Fruit fly (Drosophila melanogaster) whole organism, embryonic: Measurements from ENCODE around the gene MED14.

Source experiments
- Asciz ChIP-seq: fragments of 200-800 bp; sonication (Bioruptor generic); optimal IDR thresholded peaks from 2 replicates; lab custom pipeline; 2017; ENCODE audit warnings: missing biosample characterization, mild to moderate bottlenecking, missing genetic modification characterization, missing genetic modification reagents
- Atf6 ChIP-seq: fragments of 200-800 bp; sonication (Bioruptor generic); IDR thresholded peaks from 2 replicates; pipeline ENCODE4 v1.3.6; 2022; ENCODE audit warnings: missing biosample characterization, missing genetic modification characterization
- C15 ChIP-seq: fragments of 200-800 bp; sonication (Bioruptor generic); IDR thresholded peaks from 3 replicates; pipeline ENCODE4 v1.3.6; 2022; ENCODE audit warnings: missing biosample characterization, missing genetic modification characterization
- CG10147 ChIP-seq: fragments of 200-800 bp; sonication (Bioruptor generic); optimal IDR thresholded peaks from 2 replicates; lab custom pipeline; 2019; ENCODE audit warnings: missing biosample characterization, mild to moderate bottlenecking, missing genetic modification characterization, moderate library complexity
- CG10565 ChIP-seq: fragments of 200-800 bp; sonication (Bioruptor generic); optimal IDR thresholded peaks from 3 replicates; lab custom pipeline; 2016; ENCODE audit warnings: missing biosample characterization, mild to moderate bottlenecking, missing genetic modification characterization
- CG10979 ChIP-seq: fragments of 200-800 bp; sonication (Bioruptor generic); optimal IDR thresholded peaks from 2 replicates; lab custom pipeline; 2018; ENCODE audit warnings: missing biosample characterization, mild to moderate bottlenecking, missing genetic modification characterization, moderate library complexity
- CG12391 ChIP-seq: fragments of 200-800 bp; sonication (Bioruptor generic); optimal IDR thresholded peaks from 3 replicates; lab custom pipeline; 2018; ENCODE audit warnings: missing biosample characterization, mild to moderate bottlenecking, missing genetic modification characterization, moderate library complexity
- CG14050 ChIP-seq: fragments of 200-800 bp; sonication (Bioruptor generic); IDR thresholded peaks from 3 replicates; pipeline ENCODE4 v1.3.6; 2022; ENCODE audit warnings: missing biosample characterization, missing genetic modification characterization
- CG16863 ChIP-seq: fragments of 200-800 bp; sonication (Bioruptor generic); optimal IDR thresholded peaks from 3 replicates; lab custom pipeline; 2016; ENCODE audit warnings: missing biosample characterization, missing genetic modification characterization
- CG32532 ChIP-seq: fragments of 200-800 bp; sonication (Bioruptor generic); IDR thresholded peaks from 2 replicates; pipeline ENCODE4 v1.3.6; 2022; ENCODE audit warnings: missing biosample characterization, missing genetic modification characterization
- CG32772 ChIP-seq: fragments of 200-800 bp; sonication (Bioruptor generic); IDR thresholded peaks from 2 replicates; pipeline ENCODE4 v1.3.6; 2022; ENCODE audit warnings: missing biosample characterization, missing genetic modification characterization
- CG3281 ChIP-seq: fragments of 200-800 bp; sonication (Bioruptor generic); optimal IDR thresholded peaks from 3 replicates; lab custom pipeline; 2017; ENCODE audit warnings: missing biosample characterization, mild to moderate bottlenecking, missing genetic modification characterization
- CG3726 ChIP-seq: fragments of 200-800 bp; sonication (Bioruptor generic); IDR thresholded peaks from 3 replicates; pipeline ENCODE4, ENCODE4 v1.3.6; 2022; ENCODE audit warnings: missing biosample characterization, missing genetic modification characterization
- CG3847 ChIP-seq: fragments of 200-800 bp; sonication (Bioruptor generic); IDR thresholded peaks from 2 replicates; pipeline ENCODE4 v1.3.6; 2022; ENCODE audit warnings: missing biosample characterization, missing genetic modification characterization
- CG4424 ChIP-seq: fragments of 200-800 bp; sonication (Bioruptor generic); optimal IDR thresholded peaks from 3 replicates; lab custom pipeline; 2016; ENCODE audit warnings: missing biosample characterization, missing genetic modification characterization
- CG6654 ChIP-seq: fragments of 200-800 bp; sonication (Bioruptor generic); optimal IDR thresholded peaks from 2 replicates; lab custom pipeline; 2017; ENCODE audit warnings: missing biosample characterization, mild to moderate bottlenecking, missing genetic modification characterization
- CG6689 ChIP-seq: fragments of 200-800 bp; sonication (Bioruptor generic); IDR thresholded peaks from 2 replicates; pipeline ENCODE4 v1.3.6; 2022; ENCODE audit warnings: missing biosample characterization, missing genetic modification characterization
- CG8478 ChIP-seq: fragments of >200 bp; optimal IDR thresholded peaks from 2 replicates; lab custom pipeline; 2018
- CG8765 ChIP-seq: fragments of 200-800 bp; sonication (Bioruptor generic); IDR thresholded peaks from 2 replicates; pipeline ENCODE4 v1.3.6; 2022; ENCODE audit warnings: missing biosample characterization, missing genetic modification characterization
- CG9215 ChIP-seq: fragments of 200-800 bp; sonication (Bioruptor generic); IDR thresholded peaks from 2 replicates; pipeline ENCODE4 v1.3.6; 2022; ENCODE audit warnings: missing biosample characterization, missing genetic modification characterization
- CG9727 ChIP-seq: fragments of 200-800 bp; sonication (Bioruptor generic); optimal IDR thresholded peaks from 3 replicates; lab custom pipeline; 2017; ENCODE audit warnings: missing biosample characterization, mild to moderate bottlenecking, missing genetic modification characterization
- Deaf1 ChIP-seq: fragments of 200-800 bp; optimal IDR thresholded peaks from 3 replicates; lab custom pipeline; 2019; ENCODE audit warnings: missing biosample characterization, mild to moderate bottlenecking, missing genetic modification characterization, moderate library complexity
- Hr78 ChIP-seq, 2 experiments: fragments of 200-800 bp in 1 of 2; fragments of >200 bp in 1 of 2; sonication (Bioruptor generic) in 1 of 2; optimal IDR thresholded peaks; 2 replicates each; lab custom pipeline; 2017 to 2019; ENCODE audit warnings: missing biosample characterization in 2 of 2, missing genetic modification characterization in 2 of 2, mild to moderate bottlenecking in 1 of 2, moderate library complexity in 1 of 2
- Ravus ChIP-seq: fragments of 200-800 bp; sonication (Bioruptor generic); IDR thresholded peaks from 2 replicates; pipeline ENCODE4 v1.3.6; 2022; ENCODE audit warnings: missing biosample characterization, missing genetic modification characterization
- Trl ChIP-seq, 3 experiments: fragments of >200 bp in 2 of 3; fragments of 200-800 bp in 1 of 3; sonication (Bioruptor generic) in 1 of 3; optimal IDR thresholded peaks; 2 replicates in 1 of 3; 3 replicates in 2 of 3; lab custom pipeline; 2016 to 2017; ENCODE audit warnings: missing biosample characterization in 1 of 3, missing genetic modification characterization in 1 of 3
- ap ChIP-seq: fragments of 200-800 bp; sonication (Bioruptor generic); IDR thresholded peaks from 2 replicates; pipeline ENCODE4 v1.3.6; 2022; ENCODE audit warnings: missing biosample characterization, missing genetic modification characterization
- az2 ChIP-seq: fragments of 200-800 bp; sonication (Bioruptor generic); optimal IDR thresholded peaks from 3 replicates; lab custom pipeline; 2016; ENCODE audit warnings: missing biosample characterization, missing genetic modification characterization
- bsh ChIP-seq, 2 experiments: fragments of 200-800 bp; sonication (Bioruptor generic); optimal IDR thresholded peaks; 2 replicates each; lab custom pipeline; 2017 to 2018; ENCODE audit warnings: mild to moderate bottlenecking in 2 of 2, missing biosample characterization in 2 of 2, missing genetic modification characterization in 2 of 2, moderate library complexity in 1 of 2
- chif ChIP-seq, 2 experiments: fragments of 200-800 bp; sonication (Bioruptor generic); optimal IDR thresholded peaks; 3 replicates each; lab custom pipeline; 2016; ENCODE audit warnings: missing biosample characterization in 2 of 2, missing genetic modification characterization in 2 of 2
- dmrt11E ChIP-seq: fragments of 200-800 bp; sonication (Bioruptor generic); optimal IDR thresholded peaks from 3 replicates; lab custom pipeline; 2018; ENCODE audit warnings: missing biosample characterization, mild to moderate bottlenecking, missing genetic modification characterization, moderate library complexity
- dpn ChIP-seq, 2 experiments: fragments of 200-800 bp; sonication (Bioruptor generic); optimal IDR thresholded peaks; 3 replicates each; lab custom pipeline; 2016; ENCODE audit warnings: missing biosample characterization in 2 of 2, missing genetic modification characterization in 2 of 2
- fu2 ChIP-seq: fragments of 200-800 bp; sonication (Bioruptor generic); optimal IDR thresholded peaks from 2 replicates; lab custom pipeline; 2016; ENCODE audit warnings: missing biosample characterization, missing genetic modification characterization
- gem ChIP-seq: fragments of 200-800 bp; sonication (Bioruptor generic); optimal IDR thresholded peaks from 2 replicates; lab custom pipeline; 2019; ENCODE audit warnings: missing biosample characterization, mild to moderate bottlenecking, missing genetic modification characterization, moderate library complexity
- hkb ChIP-seq, 2 experiments: fragments of 200-800 bp in 1 of 2; fragments of >200 bp in 1 of 2; sonication (Bioruptor generic) in 1 of 2; IDR thresholded peaks in 1 of 2; optimal IDR thresholded peaks in 1 of 2; 2 replicates each; pipeline versions ENCODE4 v1.3.6 to Lab custom; 2017 to 2022; ENCODE audit warnings: missing biosample characterization in 1 of 2, missing genetic modification characterization in 1 of 2
- ind ChIP-seq: fragments of 200-800 bp; sonication (Bioruptor generic); optimal IDR thresholded peaks from 3 replicates; lab custom pipeline; 2016; ENCODE audit warnings: missing biosample characterization, missing genetic modification characterization
- kni ChIP-seq: fragments of 200-800 bp; sonication (Bioruptor generic); optimal IDR thresholded peaks from 3 replicates; lab custom pipeline; 2017; ENCODE audit warnings: mild to moderate bottlenecking, missing biosample characterization, missing genetic modification reagents, missing genetic modification characterization
- lov ChIP-seq, 2 experiments: fragments of 200-800 bp in 1 of 2; fragments of >200 bp in 1 of 2; sonication (Bioruptor generic) in 1 of 2; IDR thresholded peaks in 1 of 2; optimal IDR thresholded peaks in 1 of 2; 2 replicates in 1 of 2; 3 replicates in 1 of 2; pipeline versions ENCODE4 v1.3.6 to Lab custom; 2017 to 2022; ENCODE audit warnings: missing biosample characterization in 1 of 2, missing genetic modification characterization in 1 of 2
- mam ChIP-seq: fragments of 200-800 bp; sonication (Bioruptor generic); optimal IDR thresholded peaks from 3 replicates; lab custom pipeline; 2016; ENCODE audit warnings: missing biosample characterization, missing genetic modification characterization
- nau ChIP-seq: fragments of 200-800 bp; sonication (Bioruptor generic); optimal IDR thresholded peaks from 3 replicates; lab custom pipeline; 2017; ENCODE audit warnings: missing biosample characterization, mild to moderate bottlenecking, missing genetic modification characterization, missing genetic modification reagents
- nom ChIP-seq: fragments of 200-800 bp; sonication (Bioruptor generic); optimal IDR thresholded peaks from 2 replicates; lab custom pipeline; 2017; ENCODE audit warnings: missing biosample characterization, missing genetic modification characterization, mild to moderate bottlenecking, moderate library complexity, missing genetic modification reagents
- row ChIP-seq: fragments of 200-800 bp; sonication (Bioruptor generic); IDR thresholded peaks from 3 replicates; pipeline ENCODE4 v1.3.6; 2022; ENCODE audit warnings: missing biosample characterization, missing genetic modification characterization
- sc ChIP-seq, 3 experiments: fragments of >200 bp in 2 of 3; fragments of 200-800 bp in 1 of 3; sonication (Bioruptor generic) in 1 of 3; optimal IDR thresholded peaks; 2 replicates in 2 of 3; 3 replicates in 1 of 3; lab custom pipeline; 2017; ENCODE audit warnings: mild to moderate bottlenecking in 1 of 3, missing biosample characterization in 1 of 3, missing genetic modification characterization in 1 of 3, missing genetic modification reagents in 1 of 3
- slbo ChIP-seq: fragments of 200-800 bp; sonication (Bioruptor generic); IDR thresholded peaks from 2 replicates; pipeline ENCODE4 v1.3.6; 2022; ENCODE audit warnings: missing biosample characterization, missing genetic modification characterization
- slp2 ChIP-seq: fragments of 200-800 bp; sonication (Bioruptor generic); optimal IDR thresholded peaks from 2 replicates; lab custom pipeline; 2016; ENCODE audit warnings: missing biosample characterization, missing genetic modification characterization
- trem ChIP-seq: fragments of 200-800 bp; optimal IDR thresholded peaks from 3 replicates; lab custom pipeline; 2019; ENCODE audit warnings: missing biosample characterization, mild to moderate bottlenecking, missing genetic modification characterization, moderate library complexity
- zfh1 ChIP-seq: fragments of 200-800 bp; sonication (Bioruptor generic); IDR thresholded peaks from 3 replicates; pipeline ENCODE4 v1.3.6; 2022; ENCODE audit warnings: missing biosample characterization, missing genetic modification characterization

The MED14 gene

dm6 chr3L:626498-627369 is 33.7 kb downstream of the MED14 start (continued):
- TF ChIP-seq dpn (GFP tag; optimal IDR thresholded peaks at IDR 0.05; lab: Kevin White, UChicago) (peak; percentile 39 to 40), ind (peak; percentile 41), slp2 (GFP tag; lab: Kevin White, UChicago) (peak; percentile 27), CG8478 (lab: Kevin White, UChicago) (peak; percentile 90), nom (GFP tag; lab: Kevin White, UChicago) (peak; percentile 95), CG12391 (tag; lab: Kevin White, UChicago) (peak; percentile 15), az2 (GFP tag; lab: Kevin White, UChicago) (peak; percentile 34), CG10565 (GFP tag; lab: Kevin White, UChicago) (no peak), CG10147 (peak; percentile 56), Trl (optimal IDR thresholded peaks at IDR 0.05; lab: Kevin White, UChicago) (peak; percentile 35 to 81), Trl (GFP tag; optimal IDR thresholded peaks at IDR 0.05; lab: Kevin White, UChicago) (no peak), gem (tag; lab: Kevin White, UChicago) (peak; percentile 68), lov (optimal IDR thresholded peaks at IDR 0.05; lab: Kevin White, UChicago) (no peak), lov (GFP tag; IDR thresholded peaks at IDR 0.05; lab: Robert Waterston, UW) (peak; percentile 58; the same call in 1 of the 3 replicates), Atf6 (GFP tag; lab: Robert Waterston, UW) (peak; percentile 56; the same call in 1 of the 2 replicates), kni (GFP tag; lab: Kevin White, UChicago) (peak; percentile 92), CG14050 (GFP tag; lab: Robert Waterston, UW) (peak; percentile 23; the same call in 1 of the 3 replicates), CG6689 (GFP tag; lab: Robert Waterston, UW) (peak; percentile 75), CG9215 (GFP tag; lab: Robert Waterston, UW) (peak; percentile 39; the same call in 1 of the 2 replicates), sc (optimal IDR thresholded peaks at IDR 0.05; lab: Kevin White, UChicago) (no peak), sc (GFP tag; optimal IDR thresholded peaks at IDR 0.05; lab: Kevin White, UChicago) (peak; percentile 11), CG4424 (peak; percentile 27), hkb (optimal IDR thresholded peaks at IDR 0.05; lab: Kevin White, UChicago) (no peak), hkb (GFP tag; IDR thresholded peaks at IDR 0.05; lab: Robert Waterston, UW) (peak; percentile 33), Hr78 (GFP tag; optimal IDR thresholded peaks at IDR 0.05; lab: Kevin White, UChicago) (peak in 1 of 2 experiments; percentile 8), zfh1 (peak; percentile 68), CG6654 (GFP tag; lab: Kevin White, UChicago) (peak; percentile 23), CG32532 (GFP tag; lab: Robert Waterston, UW) (peak; percentile 75), trem (tag; lab: Kevin White, UChicago) (no peak), fu2 (peak; percentile 18), CG10979 (tag; lab: Kevin White, UChicago) (peak; percentile 12), row (GFP tag; lab: Robert Waterston, UW) (peak; percentile 81), slbo (peak; percentile 76), CG3726 (GFP tag; lab: Robert Waterston, UW) (no peak), C15 (GFP tag; lab: Robert Waterston, UW) (0 out of 3 replicates have a peak, but pooled peaks have one; percentile 42), CG32772 (GFP tag; lab: Robert Waterston, UW) (peak; percentile 59; the same call in 1 of the 2 replicates), CG3281 (peak; percentile 57), chif (GFP tag; optimal IDR thresholded peaks at IDR 0.05; lab: Kevin White, UChicago) (peak in 1 of 2 experiments; percentile 13), CG16863 (GFP tag; lab: Kevin White, UChicago) (peak; percentile 19), Asciz (no peak), bsh (GFP tag; optimal IDR thresholded peaks at IDR 0.05; lab: Kevin White, UChicago) (peak; percentile 33 to 84), ap (no peak), Ravus (GFP tag; lab: Robert Waterston, UW) (no peak), Deaf1 (tag; lab: Kevin White, UChicago) (peak; percentile 81), CG9727 (peak; percentile 5), CG3847 (GFP tag; lab: Robert Waterston, UW) (peak; percentile 57), dmrt11E (tag; lab: Kevin White, UChicago) (peak; percentile 41), nau (GFP tag; lab: Kevin White, UChicago) (no peak), CG8765 (GFP tag; lab: Robert Waterston, UW) (peak; percentile 59), mam (peak; percentile 54)
